Worm (Caenorhabditis elegans) whole organism, L4 larva: ENCODE measurements around the gene spp-14.

Experiments
- F26F4.8 ChIP-seq: fragments of 200-800 bp; sonication (Bioruptor generic); conservative IDR thresholded peaks from 2 replicates; pipeline ENCODE4 v1.3.6; 2022; ENCODE audit warnings: missing genetic modification characterization, missing compliant biosample characterization
- F44E2.7 ChIP-seq: fragments of 200-800 bp; sonication (Bioruptor generic); IDR thresholded peaks from 2 replicates; pipeline ENCODE4 v2.1.2; 2022; ENCODE audit warnings: missing genetic modification characterization, missing compliant biosample characterization
- Y48G9A.11 ChIP-seq: fragments of 200-800 bp; sonication (Bioruptor generic); IDR thresholded peaks from 2 replicates; pipeline ENCODE4 v1.3.6; 2022; ENCODE audit warnings: missing genetic modification reagents, missing genetic modification characterization, missing compliant biosample characterization
- Y75B8A.6 ChIP-seq: fragments of 200-800 bp; sonication (Bioruptor generic); IDR thresholded peaks from 2 replicates; pipeline ENCODE4 v1.3.6; 2022; ENCODE audit warnings: missing genetic modification reagents, missing genetic modification characterization, missing compliant biosample characterization
- ZK337.2 ChIP-seq: fragments of 200-800 bp; sonication (Bioruptor generic); IDR thresholded peaks from 2 replicates; pipeline ENCODE4 v1.3.6; 2022; ENCODE audit warnings: missing genetic modification reagents, missing genetic modification characterization, missing compliant biosample characterization
- ZK546.5 ChIP-seq, 2 experiments: sonication (generic microtip); optimal IDR thresholded peaks; 2 replicates each; lab custom pipeline; 2017; ENCODE audit warnings: missing biosample characterization in 2 of 2, missing genetic modification characterization in 2 of 2
- aly-2 ChIP-seq: sonication (generic microtip); optimal IDR thresholded peaks from 2 replicates; lab custom pipeline; 2018; ENCODE audit warnings: missing biosample characterization, missing genetic modification characterization
- ama-1 ChIP-seq: fragments of 150-350 bp; optimal IDR thresholded peaks from 2 replicates; lab custom pipeline; 2014; ENCODE audit warnings: inconsistent platforms, mixed read lengths
- ceh-20 ChIP-seq: fragments of 200-800 bp; sonication (Bioruptor generic); IDR thresholded peaks from 2 replicates; pipeline ENCODE4 v1.3.6; 2022; ENCODE audit warnings: missing genetic modification reagents, missing genetic modification characterization, missing compliant biosample characterization
- ceh-28 ChIP-seq: fragments of 150-350 bp; optimal IDR thresholded peaks from 2 replicates; lab custom pipeline; 2014; ENCODE audit warnings: missing biosample characterization, missing genetic modification reagents, missing genetic modification characterization
- ceh-32 ChIP-seq: sonication (generic microtip); optimal IDR thresholded peaks from 2 replicates; lab custom pipeline; 2016; ENCODE audit warnings: mild to moderate bottlenecking, missing genetic modification characterization, missing compliant biosample characterization; ENCODE audit not compliant: poor library complexity
- ces-1 ChIP-seq: fragments of 150-350 bp; sonication (generic microtip); optimal IDR thresholded peaks from 4 replicates; lab custom pipeline; 2014; ENCODE audit warnings: missing biosample characterization, missing genetic modification reagents, missing genetic modification characterization
- cey-2 ChIP-seq: sonication (generic microtip); optimal IDR thresholded peaks from 3 replicates; lab custom pipeline; 2017; ENCODE audit warnings: missing genetic modification characterization, mild to moderate bottlenecking, missing compliant biosample characterization, antibody characterized with exemption, borderline replicate concordance; ENCODE audit not compliant: insufficient read depth
- daf-16 ChIP-seq, 3 experiments: sonication (generic microtip); optimal IDR thresholded peaks; 2 replicates each; lab custom pipeline; 2016 to 2017; ENCODE audit warnings: missing genetic modification characterization in 3 of 3, missing genetic modification reagents in 3 of 3, mild to moderate bottlenecking in 2 of 3, missing compliant biosample characterization in 2 of 3, missing biosample characterization in 1 of 3, moderate library complexity in 1 of 3
- dpl-1 ChIP-seq: fragments of 150-350 bp; optimal IDR thresholded peaks from 2 replicates; lab custom pipeline; 2014; ENCODE audit warnings: missing biosample characterization, missing genetic modification reagents, missing genetic modification characterization
- dve-1 ChIP-seq: sonication (generic microtip); optimal IDR thresholded peaks from 2 replicates; lab custom pipeline; 2017; ENCODE audit warnings: antibody characterized with exemption, mild to moderate bottlenecking, missing genetic modification characterization, missing compliant biosample characterization; ENCODE audit not compliant: insufficient read depth
- egl-43 ChIP-seq: fragments of 200-800 bp; sonication (Bioruptor generic); IDR thresholded peaks from 2 replicates; pipeline ENCODE4 v1.3.6; 2022; ENCODE audit warnings: missing genetic modification reagents, missing genetic modification characterization, missing compliant biosample characterization
- hlh-30 ChIP-seq: sonication (generic microtip); optimal IDR thresholded peaks from 2 replicates; lab custom pipeline; 2017; ENCODE audit warnings: antibody characterized with exemption, mild to moderate bottlenecking, missing genetic modification characterization, missing compliant biosample characterization; ENCODE audit not compliant: insufficient read depth
- hmg-1.1 ChIP-seq: fragments of 200-800 bp; sonication (Bioruptor generic); IDR thresholded peaks from 2 replicates; pipeline ENCODE4 v1.3.6; 2022; ENCODE audit warnings: missing genetic modification reagents, missing genetic modification characterization, missing compliant biosample characterization
- lim-7 ChIP-seq: fragments of 200-800 bp; sonication (Bioruptor generic); IDR thresholded peaks from 2 replicates; pipeline ENCODE4 v1.3.6; 2022; ENCODE audit warnings: missing genetic modification characterization, missing compliant biosample characterization
- lin-15B ChIP-seq: fragments of 150-350 bp; sonication (generic microtip); optimal IDR thresholded peaks from 3 replicates; lab custom pipeline; 2014; ENCODE audit warnings: missing biosample characterization, missing genetic modification characterization
- lin-29 ChIP-seq: fragments of 200-800 bp; sonication (Bioruptor generic); IDR thresholded peaks from 2 replicates; pipeline ENCODE4 v1.3.6; 2022; ENCODE audit warnings: missing genetic modification reagents, missing genetic modification characterization, missing compliant biosample characterization
- lin-39 ChIP-seq: fragments of 150-350 bp; optimal IDR thresholded peaks from 2 replicates; lab custom pipeline; 2014; ENCODE audit warnings: missing biosample characterization, missing genetic modification reagents, missing genetic modification characterization
- lsy-2 ChIP-seq, 2 experiments: fragments of 150-350 bp in 1 of 2; sonication (generic microtip) in 1 of 2; optimal IDR thresholded peaks; 2 replicates each; lab custom pipeline; 2014 to 2017; ENCODE audit warnings: missing biosample characterization in 2 of 2, missing genetic modification characterization in 2 of 2
- madf-9 ChIP-seq: fragments of 200-800 bp; sonication (Bioruptor generic); conservative IDR thresholded peaks from 2 replicates; pipeline ENCODE4 v1.3.6; 2022; ENCODE audit warnings: missing genetic modification reagents, missing genetic modification characterization, missing compliant biosample characterization
- mep-1 ChIP-seq: fragments of 150-350 bp; sonication (generic microtip); optimal IDR thresholded peaks from 3 replicates; lab custom pipeline; 2014; ENCODE audit warnings: missing biosample characterization, missing genetic modification characterization
- mes-2 ChIP-seq: sonication (generic microtip); optimal IDR thresholded peaks from 2 replicates; lab custom pipeline; 2016; ENCODE audit warnings: missing genotype, mild to moderate bottlenecking, missing genetic modification characterization, missing compliant biosample characterization; ENCODE audit not compliant: poor library complexity, severe bottlenecking
- mxl-2 ChIP-seq: fragments of 200-800 bp; sonication (Bioruptor generic); conservative IDR thresholded peaks from 2 replicates; pipeline ENCODE4 v1.3.6; 2022; ENCODE audit warnings: missing genetic modification reagents, missing genetic modification characterization, missing compliant biosample characterization
- nhr-102 ChIP-seq: sonication (generic microtip); optimal IDR thresholded peaks from 2 replicates; lab custom pipeline; 2016; ENCODE audit warnings: mild to moderate bottlenecking, missing genetic modification characterization, moderate library complexity, missing compliant biosample characterization
- nhr-11 ChIP-seq: fragments of 150-350 bp; optimal IDR thresholded peaks from 2 replicates; lab custom pipeline; 2014; ENCODE audit warnings: missing biosample characterization, missing genetic modification characterization
- nhr-111 ChIP-seq: fragments of 200-800 bp; sonication (Bioruptor generic); optimal IDR thresholded peaks from 2 replicates; lab custom pipeline; 2018; ENCODE audit warnings: mild to moderate bottlenecking, missing genetic modification characterization, missing compliant biosample characterization
- nhr-25 ChIP-seq: sonication (generic microtip); optimal IDR thresholded peaks from 2 replicates; lab custom pipeline; 2017; ENCODE audit warnings: missing genetic modification characterization, mild to moderate bottlenecking, missing compliant biosample characterization, antibody characterized with exemption, moderate library complexity, borderline replicate concordance; ENCODE audit not compliant: insufficient read depth
- nhr-41 ChIP-seq: fragments of 200-800 bp; sonication (Bioruptor generic); IDR thresholded peaks from 2 replicates; pipeline ENCODE4 v1.3.6; 2022; ENCODE audit warnings: missing genetic modification reagents, missing genetic modification characterization, missing compliant biosample characterization
- nhr-42 ChIP-seq: fragments of 200-800 bp; sonication (Bioruptor generic); IDR thresholded peaks from 2 replicates; pipeline ENCODE4 v1.3.6; 2022; ENCODE audit warnings: missing genetic modification characterization, missing compliant biosample characterization
- pqm-1 ChIP-seq: sonication (generic microtip); optimal IDR thresholded peaks from 2 replicates; lab custom pipeline; 2017; ENCODE audit warnings: missing biosample characterization, missing genetic modification characterization
- skn-1 ChIP-seq: fragments of 150-350 bp; optimal IDR thresholded peaks from 2 replicates; lab custom pipeline; 2014; ENCODE audit warnings: missing biosample characterization, missing genetic modification characterization
- spr-1 ChIP-seq: sonication (generic microtip); optimal IDR thresholded peaks from 2 replicates; lab custom pipeline; 2016; ENCODE audit warnings: mild to moderate bottlenecking, missing genetic modification characterization, missing compliant biosample characterization
- unc-62 ChIP-seq, 3 experiments: fragments of 150-350 bp in 1 of 3; sonication (generic microtip); optimal IDR thresholded peaks in 2 of 3; peaks in 1 of 3; 1 replicate in 1 of 3; 2 replicates in 2 of 3; lab custom pipeline; 2014 to 2017; ENCODE audit warnings: missing biosample characterization in 3 of 3, missing genetic modification characterization in 3 of 3, missing genetic modification reagents in 3 of 3, missing genotype in 1 of 3
- vab-7 ChIP-seq: fragments of 200-800 bp; sonication (Bioruptor generic); IDR thresholded peaks from 2 replicates; pipeline ENCODE4 v1.3.6; 2022; ENCODE audit warnings: missing genetic modification reagents, missing genetic modification characterization, missing compliant biosample characterization

spp-14 gene

DNA sequence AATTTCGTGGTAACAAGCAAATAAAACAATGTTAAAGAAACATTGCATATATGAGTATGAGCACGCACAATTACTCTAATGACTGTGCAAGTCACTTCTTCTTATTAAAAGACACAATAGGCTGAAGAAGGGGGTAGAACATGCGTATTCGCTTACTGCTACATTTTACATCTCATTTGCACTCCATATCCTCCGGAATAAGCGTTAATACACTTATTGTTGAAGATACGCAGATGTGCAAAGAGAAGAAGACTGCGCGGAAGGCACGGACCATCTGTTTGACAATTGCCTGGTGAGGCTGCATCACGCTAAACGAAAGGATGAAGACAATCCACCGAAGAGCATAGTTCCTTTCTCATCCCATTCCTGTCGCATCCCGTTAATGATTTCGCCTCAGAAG is 12.9 kb upstream of the spp-14 start:
- TF ChIP-seq mep-1 (tag; lab: Kevin White, UChicago) (no peak), nhr-25 (tag; lab: Kevin White, UChicago) (no peak), nhr-111 (GFP tag; lab: Kevin White, UChicago) (no peak), nhr-102 (no peak), dve-1 (tag; lab: Kevin White, UChicago) (no peak), hlh-30 (no peak), hmg-1.1 (GFP tag; lab: Robert Waterston, UW) (no peak), aly-2 (tag; lab: Kevin White, UChicago) (no peak), ceh-28 (no peak), vab-7 (GFP tag; lab: Robert Waterston, UW) (no peak), skn-1 (tag; lab: Kevin White, UChicago) (no peak), Y75B8A.6 (GFP tag; lab: Robert Waterston, UW) (no peak)

DNA sequence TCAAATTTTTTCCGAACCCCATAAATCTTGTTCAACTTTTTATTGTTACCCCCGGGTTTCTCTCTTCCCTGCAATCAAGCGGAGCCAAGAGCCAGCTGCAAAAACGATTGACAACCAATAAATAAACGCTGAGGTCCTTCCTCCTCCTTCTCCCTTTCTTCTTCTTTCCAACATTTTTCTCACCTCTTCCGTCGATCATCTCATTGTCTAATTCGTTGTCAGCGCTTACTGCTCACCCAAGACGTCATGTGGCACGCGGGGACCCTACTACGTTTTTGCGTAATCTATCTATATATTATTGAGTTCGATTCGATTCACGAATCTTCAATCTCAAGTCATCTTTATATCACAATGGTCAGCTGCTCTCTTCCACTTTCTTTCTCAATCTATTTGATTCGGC is 10.3 kb upstream of the spp-14 start:
- TF ChIP-seq lsy-2 (tag; optimal IDR thresholded peaks at IDR 0.05; lab: Kevin White, UChicago): no peak
- TF ChIP-seq daf-16 (GFP tag; optimal IDR thresholded peaks at IDR 0.05; lab: Kevin White, UChicago): no peak
- no peak for TF ChIP-seq daf-16 (tag; optimal IDR thresholded peaks at IDR 0.05; lab: Kevin White, UChicago)
- TF ChIP-seq nhr-42 (GFP tag; lab: Robert Waterston, UW): no peak
- no peak for TF ChIP-seq spr-1 (tag; lab: Kevin White, UChicago)
- no peak for TF ChIP-seq dpl-1 (GFP tag; lab: Kevin White, UChicago)
- peak in 1 of 2 experiments; percentile 90 for TF ChIP-seq unc-62 (GFP tag; optimal IDR thresholded peaks at IDR 0.05 in 1 of 2; lab: Kevin White, UChicago)
- TF ChIP-seq unc-62 (tag; optimal IDR thresholded peaks at IDR 0.05; lab: Kevin White, UChicago): no peak
- no peak for TF ChIP-seq ceh-20
- TF ChIP-seq ZK337.2: no peak
- no peak for TF ChIP-seq ces-1 (GFP tag; lab: Kevin White, UChicago)
- no peak for TF ChIP-seq nhr-111 (GFP tag; lab: Kevin White, UChicago)
- TF ChIP-seq nhr-11 (tag; lab: Kevin White, UChicago): peak; percentile 55

DNA sequence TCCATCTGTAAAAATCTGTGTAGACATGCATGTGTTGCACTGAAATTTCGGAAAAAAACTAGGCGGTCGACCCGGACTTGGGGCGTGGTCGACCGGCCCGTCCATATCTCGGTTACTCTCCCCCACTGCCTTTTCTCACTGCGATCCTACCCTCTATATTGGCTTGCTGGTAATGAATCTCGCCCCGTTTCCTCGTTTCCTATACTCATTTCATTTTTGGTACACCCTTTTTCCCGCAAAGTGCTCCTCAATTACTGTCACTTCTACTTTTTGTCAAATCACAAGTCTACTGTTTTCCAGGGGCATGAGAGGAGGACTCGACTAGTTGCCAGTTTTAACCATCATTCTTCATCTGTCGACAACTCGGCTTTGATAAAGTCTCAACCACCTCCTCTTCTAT is 6.8 kb upstream of the spp-14 start, which contains the start of gene K09F5.6:
Gene K09F5.6 (plus strand): TSS at position 301 of the 400 bp plus-strand sequence.
- TF ChIP-seq ama-1 (lab: Kevin White, UChicago) (no peak), madf-9 (GFP tag; lab: Robert Waterston, UW) (no peak), ceh-32 (tag; lab: Kevin White, UChicago) (no peak), lin-15B (tag; lab: Kevin White, UChicago) (no peak), pqm-1 (no peak), F44E2.7 (GFP tag; lab: Robert Waterston, UW) (no peak), lin-29 (GFP tag; lab: Robert Waterston, UW) (no peak), mxl-2 (GFP tag; lab: Robert Waterston, UW) (no peak), mes-2 (tag; lab: Kevin White, UChicago) (no peak), egl-43 (no peak), nhr-41 (GFP tag; lab: Robert Waterston, UW) (no peak), cey-2 (tag; lab: Kevin White, UChicago) (no peak), lin-39 (tag; lab: Kevin White, UChicago) (no peak), lim-7 (GFP tag; lab: Robert Waterston, UW) (no peak), ZK546.5 (tag; optimal IDR thresholded peaks at IDR 0.05; lab: Kevin White, UChicago) (no peak), Y48G9A.11 (no peak), F26F4.8 (GFP tag; lab: Robert Waterston, UW) (no peak)
- TF ChIP-seq, all 104 proteins: peak for 0
